Worm (Caenorhabditis elegans) whole organism, late embryonic: ENCODE results near the gene F22B7.3.

Experiments
- ama-1 ChIP-seq: fragments of 150-350 bp; optimal IDR thresholded peaks from 2 replicates; lab custom pipeline; 2014
- ceh-22 ChIP-seq: sonication (generic microtip); optimal IDR thresholded peaks from 2 replicates; lab custom pipeline; 2017; ENCODE audit warnings: missing biosample characterization, missing genetic modification characterization
- dmd-4 ChIP-seq: sonication (generic microtip); optimal IDR thresholded peaks from 2 replicates; lab custom pipeline; 2016; ENCODE audit warnings: borderline replicate concordance, missing genetic modification characterization, missing compliant biosample characterization
- dve-1 ChIP-seq: sonication (generic microtip); optimal IDR thresholded peaks from 2 replicates; lab custom pipeline; 2017; ENCODE audit warnings: antibody characterized with exemption, mild to moderate bottlenecking, missing genetic modification characterization, missing compliant biosample characterization
- hlh-6 ChIP-seq: sonication (generic microtip); optimal IDR thresholded peaks from 2 replicates; lab custom pipeline; 2016; ENCODE audit warnings: missing genotype, missing genetic modification characterization, missing compliant biosample characterization
- lim-6 ChIP-seq: sonication (generic microtip); optimal IDR thresholded peaks from 2 replicates; lab custom pipeline; 2016; ENCODE audit warnings: missing genetic modification characterization, missing compliant biosample characterization
- nhr-11 ChIP-seq: fragments of 150-350 bp; optimal IDR thresholded peaks from 2 replicates; lab custom pipeline; 2014; ENCODE audit warnings: missing biosample characterization, missing genetic modification characterization
- pha-4 ChIP-seq: fragments of 150-350 bp; optimal IDR thresholded peaks from 2 replicates; lab custom pipeline; 2018; ENCODE audit warnings: missing biosample characterization, missing genetic modification reagents, missing genetic modification characterization
- pros-1 ChIP-seq: fragments of 150-350 bp; optimal IDR thresholded peaks from 2 replicates; lab custom pipeline; 2014; ENCODE audit warnings: missing biosample characterization, missing genetic modification reagents, missing genetic modification characterization
- sox-2 ChIP-seq: fragments of 200-800 bp; sonication (Bioruptor generic); IDR thresholded peaks from 2 replicates; pipeline ENCODE4 v1.3.6; 2022; ENCODE audit warnings: missing genetic modification reagents, missing genetic modification characterization, missing compliant biosample characterization
- tbx-2 ChIP-seq: sonication (generic microtip); optimal IDR thresholded peaks from 2 replicates; lab custom pipeline; 2016; ENCODE audit warnings: missing genetic modification characterization, missing compliant biosample characterization
- unc-3 ChIP-seq, 2 experiments: fragments of 200-800 bp in 1 of 2; sonication (Bioruptor generic) in 1 of 2; sonication (generic microtip) in 1 of 2; conservative IDR thresholded peaks in 1 of 2; optimal IDR thresholded peaks in 1 of 2; 2 replicates each; pipeline versions ENCODE4 v1.3.6 to Lab custom; 2016 to 2022; ENCODE audit warnings: missing compliant biosample characterization in 2 of 2, missing genetic modification characterization in 2 of 2, missing genetic modification reagents in 1 of 2
- unc-55 ChIP-seq: sonication (generic microtip); optimal IDR thresholded peaks from 2 replicates; lab custom pipeline; 2017; ENCODE audit warnings: missing biosample characterization, missing genetic modification reagents, missing genetic modification characterization

DNA sequence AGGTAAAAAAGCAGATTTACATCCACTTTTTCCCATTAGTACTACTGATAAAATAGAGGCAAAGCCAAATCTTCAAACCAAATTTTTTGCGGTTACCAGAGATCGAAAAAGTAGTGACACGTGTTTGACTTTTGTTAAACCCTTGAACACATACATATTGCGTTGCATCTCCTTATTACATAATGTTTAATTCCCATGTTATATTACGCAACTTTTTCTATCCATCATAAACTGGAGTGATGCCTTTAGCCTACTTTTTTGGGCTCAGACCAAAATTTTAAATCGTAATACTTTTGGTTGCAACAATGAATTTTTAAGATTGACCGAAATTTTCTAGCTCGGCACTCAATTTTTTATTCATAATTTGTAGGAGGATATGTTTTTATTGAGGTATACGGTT lies 26.7 kb upstream of the F22B7.3 start:
- TF ChIP-seq unc-3 (GFP tag; conservative IDR thresholded peaks at IDR 0.05; lab: Robert Waterston, UW) = no peak
- no peak for TF ChIP-seq unc-3 (tag; optimal IDR thresholded peaks at IDR 0.05; lab: Kevin White, UChicago)
- TF ChIP-seq ceh-22 = no peak
- no peak for TF ChIP-seq ama-1 (lab: Kevin White, UChicago)
- TF ChIP-seq hlh-6 = no peak
- TF ChIP-seq lim-6 (tag; lab: Kevin White, UChicago) = no peak
- TF ChIP-seq pros-1 = no peak
- no peak for TF ChIP-seq sox-2 (GFP tag; lab: Robert Waterston, UW)
- TF ChIP-seq tbx-2 (tag; lab: Kevin White, UChicago) = no peak
- no peak for TF ChIP-seq dve-1
- no peak for TF ChIP-seq nhr-11 (tag; lab: Kevin White, UChicago)
- no peak for TF ChIP-seq unc-55
- no peak for TF ChIP-seq pha-4
- no peak for TF ChIP-seq dmd-4 (tag; lab: Kevin White, UChicago)
